Worm (Caenorhabditis elegans) whole organism, early embryonic: ENCODE data around the gene K05F1.1.

Experiments
- B0310.2 ChIP-seq: sonication (generic microtip); optimal IDR thresholded peaks from 2 replicates; lab custom pipeline; 2016; ENCODE audit warnings: mild to moderate bottlenecking, missing genetic modification characterization, missing compliant biosample characterization
- ama-1 ChIP-seq: fragments of 150-350 bp; optimal IDR thresholded peaks from 2 replicates; lab custom pipeline; 2014

ce11 chrII:5835146-5835545 is 34.0 kb downstream of the K05F1.1 start:
- TF ChIP-seq ama-1 (no peak), B0310.2 (no peak)
